Fruit fly (Drosophila melanogaster) whole organism, embryonic: ENCODE data around the gene CG10602.

Experiments used
- Abd-B ChIP-seq: fragments of 200-800 bp; sonication (Bioruptor generic); optimal IDR thresholded peaks from 2 replicates; lab custom pipeline; 2018; ENCODE audit warnings: missing biosample characterization, mild to moderate bottlenecking, missing genetic modification characterization, moderate library complexity
- C15 ChIP-seq: fragments of 200-800 bp; sonication (Bioruptor generic); IDR thresholded peaks from 3 replicates; pipeline ENCODE4 v1.3.6; 2022; ENCODE audit warnings: missing biosample characterization, missing genetic modification characterization
- CG10274 ChIP-seq: fragments of 200-800 bp; sonication (Bioruptor generic); optimal IDR thresholded peaks from 3 replicates; lab custom pipeline; 2017; ENCODE audit warnings: missing biosample characterization, mild to moderate bottlenecking, missing genetic modification characterization
- CG13296 ChIP-seq: fragments of 200-800 bp; sonication (Bioruptor generic); optimal IDR thresholded peaks from 3 replicates; lab custom pipeline; 2018; ENCODE audit warnings: missing biosample characterization, mild to moderate bottlenecking, missing genetic modification characterization
- CG13424 ChIP-seq: fragments of 200-800 bp; sonication (Bioruptor generic); optimal IDR thresholded peaks from 2 replicates; lab custom pipeline; 2019; ENCODE audit warnings: missing biosample characterization, mild to moderate bottlenecking, missing genetic modification characterization, moderate library complexity
- CG14441 ChIP-seq: fragments of 200-800 bp; sonication (Bioruptor generic); IDR thresholded peaks from 2 replicates; pipeline ENCODE4 v1.3.6; 2022; ENCODE audit warnings: missing biosample characterization, missing genetic modification characterization
- CG15514 ChIP-seq: fragments of 200-800 bp; sonication (Bioruptor generic); optimal IDR thresholded peaks from 3 replicates; lab custom pipeline; 2017; ENCODE audit warnings: missing biosample characterization, missing genetic modification characterization, mild to moderate bottlenecking, moderate library complexity, missing genetic modification reagents
- CG17912 ChIP-seq: fragments of 200-800 bp; sonication (Bioruptor generic); optimal IDR thresholded peaks from 2 replicates; lab custom pipeline; 2018; ENCODE audit warnings: missing biosample characterization, mild to moderate bottlenecking, missing genetic modification characterization
- CG2875 ChIP-seq: fragments of 200-800 bp; sonication (Bioruptor generic); optimal IDR thresholded peaks from 2 replicates; lab custom pipeline; 2017; ENCODE audit warnings: missing biosample characterization, mild to moderate bottlenecking, missing genetic modification characterization, missing genetic modification reagents
- CG3281 ChIP-seq: fragments of 200-800 bp; sonication (Bioruptor generic); optimal IDR thresholded peaks from 3 replicates; lab custom pipeline; 2017; ENCODE audit warnings: missing biosample characterization, mild to moderate bottlenecking, missing genetic modification characterization
- CG3726 ChIP-seq: fragments of 200-800 bp; sonication (Bioruptor generic); IDR thresholded peaks from 3 replicates; pipeline ENCODE4, ENCODE4 v1.3.6; 2022; ENCODE audit warnings: missing biosample characterization, missing genetic modification characterization
- CG43689 ChIP-seq: fragments of 200-800 bp; sonication (Bioruptor generic); IDR thresholded peaks from 2 replicates; pipeline ENCODE4 v1.3.6; 2022; ENCODE audit warnings: missing biosample characterization, missing genetic modification characterization
- CG5245 ChIP-seq: fragments of 200-800 bp; sonication (Bioruptor generic); optimal IDR thresholded peaks from 3 replicates; lab custom pipeline; 2016; ENCODE audit warnings: missing biosample characterization, missing genetic modification characterization
- CG7357 ChIP-seq: fragments of 200-800 bp; sonication (Bioruptor generic); IDR thresholded peaks from 3 replicates; pipeline ENCODE4 v1.3.6; 2022; ENCODE audit warnings: missing biosample characterization, missing genetic modification characterization
- CG8944 ChIP-seq: fragments of 200-800 bp; sonication (Bioruptor generic); optimal IDR thresholded peaks from 3 replicates; lab custom pipeline; 2016; ENCODE audit warnings: missing biosample characterization, missing genetic modification characterization
- CG9797 ChIP-seq: fragments of 200-800 bp; sonication (Bioruptor generic); optimal IDR thresholded peaks from 3 replicates; lab custom pipeline; 2018; ENCODE audit warnings: missing biosample characterization, mild to moderate bottlenecking, missing genetic modification characterization
- Chrac-16 ChIP-seq: fragments of 200-800 bp; sonication (Bioruptor generic); optimal IDR thresholded peaks from 3 replicates; lab custom pipeline; 2016; ENCODE audit warnings: missing biosample characterization, missing genetic modification characterization
- CoRest ChIP-seq: fragments of 200-800 bp; sonication (Bioruptor generic); optimal IDR thresholded peaks from 3 replicates; lab custom pipeline; 2018; ENCODE audit warnings: missing biosample characterization, mild to moderate bottlenecking, missing genetic modification characterization, moderate library complexity
- CrebB ChIP-seq: fragments of 200-800 bp; sonication (Bioruptor generic); optimal IDR thresholded peaks from 3 replicates; lab custom pipeline; 2018; ENCODE audit warnings: missing biosample characterization, mild to moderate bottlenecking, missing genetic modification characterization
- Dad ChIP-seq: fragments of 200-800 bp; sonication (Bioruptor generic); optimal IDR thresholded peaks from 3 replicates; lab custom pipeline; 2016; ENCODE audit warnings: missing biosample characterization, missing genetic modification characterization
- Dbx ChIP-seq: fragments of 200-800 bp; sonication (Bioruptor generic); IDR thresholded peaks from 3 replicates; pipeline ENCODE4 v1.3.6; 2022; ENCODE audit warnings: missing biosample characterization, missing genetic modification characterization
- Dek ChIP-seq: fragments of 200-800 bp; sonication (Bioruptor generic); optimal IDR thresholded peaks from 3 replicates; lab custom pipeline; 2019; ENCODE audit warnings: missing biosample characterization, mild to moderate bottlenecking, missing genetic modification characterization, moderate library complexity
- HLH3B ChIP-seq: fragments of 200-800 bp; sonication (Bioruptor generic); IDR thresholded peaks from 2 replicates; pipeline ENCODE4 v1.3.6; 2022; ENCODE audit warnings: missing biosample characterization, missing genetic modification characterization
- Hr78 ChIP-seq, 2 experiments: fragments of 200-800 bp in 1 of 2; fragments of >200 bp in 1 of 2; sonication (Bioruptor generic) in 1 of 2; optimal IDR thresholded peaks; 2 replicates each; lab custom pipeline; 2017 to 2019; ENCODE audit warnings: missing biosample characterization in 2 of 2, missing genetic modification characterization in 2 of 2, mild to moderate bottlenecking in 1 of 2, moderate library complexity in 1 of 2
- MTF-1 ChIP-seq: fragments of 200-800 bp; sonication (Bioruptor generic); optimal IDR thresholded peaks from 2 replicates; lab custom pipeline; 2018; ENCODE audit warnings: missing biosample characterization, mild to moderate bottlenecking, missing genetic modification characterization, borderline replicate concordance
- Rfx ChIP-seq: fragments of 200-800 bp; sonication (Bioruptor generic); IDR thresholded peaks from 2 replicates; pipeline ENCODE4 v1.3.6; 2022; ENCODE audit warnings: missing biosample characterization, missing genetic modification characterization
- Stat92E ChIP-seq, 3 experiments: fragments of >200 bp in 2 of 3; fragments of 200-800 bp in 1 of 3; sonication (Bioruptor generic) in 1 of 3; optimal IDR thresholded peaks; 2 replicates each; lab custom pipeline; 2017 to 2019; ENCODE audit warnings: missing biosample characterization in 3 of 3, missing genetic modification characterization in 3 of 3, mild to moderate bottlenecking in 1 of 3, moderate library complexity in 1 of 3
- aop ChIP-seq: fragments of 200-800 bp; sonication (Bioruptor generic); IDR thresholded peaks from 2 replicates; pipeline ENCODE4 v1.3.6; 2022; ENCODE audit warnings: missing biosample characterization, missing genetic modification characterization
- ap ChIP-seq: fragments of 200-800 bp; sonication (Bioruptor generic); IDR thresholded peaks from 2 replicates; pipeline ENCODE4 v1.3.6; 2022; ENCODE audit warnings: missing biosample characterization, missing genetic modification characterization
- da ChIP-seq: fragments of 200-800 bp; sonication (Bioruptor generic); optimal IDR thresholded peaks from 2 replicates; lab custom pipeline; 2016; ENCODE audit warnings: missing biosample characterization, missing genetic modification characterization
- danr ChIP-seq: fragments of 200-800 bp; sonication (Bioruptor generic); IDR thresholded peaks from 2 replicates; pipeline ENCODE4 v1.3.6; 2022; ENCODE audit warnings: missing biosample characterization, missing genetic modification characterization
- dpn ChIP-seq, 2 experiments: fragments of 200-800 bp; sonication (Bioruptor generic); optimal IDR thresholded peaks; 3 replicates each; lab custom pipeline; 2016; ENCODE audit warnings: missing biosample characterization in 2 of 2, missing genetic modification characterization in 2 of 2
- ewg ChIP-seq: fragments of 200-800 bp; sonication (Bioruptor generic); optimal IDR thresholded peaks from 3 replicates; lab custom pipeline; 2017; ENCODE audit warnings: mild to moderate bottlenecking, missing biosample characterization, missing genetic modification reagents, missing genetic modification characterization
- fu2 ChIP-seq: fragments of 200-800 bp; sonication (Bioruptor generic); optimal IDR thresholded peaks from 2 replicates; lab custom pipeline; 2016; ENCODE audit warnings: missing biosample characterization, missing genetic modification characterization
- gro ChIP-seq: fragments of 200-800 bp; sonication (Bioruptor generic); optimal IDR thresholded peaks from 2 replicates; lab custom pipeline; 2016; ENCODE audit warnings: missing biosample characterization, missing genetic modification characterization
- hbn ChIP-seq: fragments of 200-800 bp; sonication (Bioruptor generic); IDR thresholded peaks from 2 replicates; pipeline ENCODE4 v1.3.6; 2022; ENCODE audit warnings: missing biosample characterization, missing genetic modification characterization; ENCODE audit not compliant: partially characterized antibody
- lmd ChIP-seq: fragments of 200-800 bp; sonication (Bioruptor generic); IDR thresholded peaks from 2 replicates; pipeline ENCODE4 v1.3.6; 2022; ENCODE audit warnings: missing biosample characterization, missing genetic modification characterization
- lov ChIP-seq, 2 experiments: fragments of 200-800 bp in 1 of 2; fragments of >200 bp in 1 of 2; sonication (Bioruptor generic) in 1 of 2; IDR thresholded peaks in 1 of 2; optimal IDR thresholded peaks in 1 of 2; 2 replicates in 1 of 2; 3 replicates in 1 of 2; pipeline versions ENCODE4 v1.3.6 to Lab custom; 2017 to 2022; ENCODE audit warnings: missing biosample characterization in 1 of 2, missing genetic modification characterization in 1 of 2
- maf-S ChIP-seq: fragments of 200-800 bp; sonication (Bioruptor generic); optimal IDR thresholded peaks from 2 replicates; lab custom pipeline; 2016; ENCODE audit warnings: missing biosample characterization, missing genetic modification characterization
- mld ChIP-seq: fragments of 200-800 bp; sonication (Bioruptor generic); IDR thresholded peaks from 3 replicates; pipeline ENCODE4 v1.3.6; 2022; ENCODE audit warnings: missing biosample characterization, missing genetic modification characterization; ENCODE audit not compliant: partially characterized antibody
- odd ChIP-seq: fragments of 200-800 bp; sonication (Bioruptor generic); optimal IDR thresholded peaks from 2 replicates; lab custom pipeline; 2017; ENCODE audit warnings: missing biosample characterization, mild to moderate bottlenecking, missing genetic modification characterization
- p53 ChIP-seq: fragments of 200-800 bp; sonication (Bioruptor generic); optimal IDR thresholded peaks from 2 replicates; lab custom pipeline; 2016; ENCODE audit warnings: missing biosample characterization, missing genetic modification characterization
- pita ChIP-seq: fragments of 200-800 bp; sonication (Bioruptor generic); optimal IDR thresholded peaks from 2 replicates; lab custom pipeline; 2017; ENCODE audit warnings: missing biosample characterization, mild to moderate bottlenecking, missing genetic modification characterization
- rib ChIP-seq: fragments of 200-800 bp; sonication (Bioruptor generic); IDR thresholded peaks from 2 replicates; pipeline ENCODE4 v1.3.6; 2022; ENCODE audit warnings: missing biosample characterization, missing genetic modification characterization
- scrt ChIP-seq: fragments of 200-800 bp; sonication (Bioruptor generic); optimal IDR thresholded peaks from 2 replicates; lab custom pipeline; 2018; ENCODE audit warnings: missing biosample characterization, mild to moderate bottlenecking, missing genetic modification characterization, moderate library complexity
- shn ChIP-seq: fragments of 200-800 bp; sonication (Bioruptor generic); optimal IDR thresholded peaks from 3 replicates; lab custom pipeline; 2016; ENCODE audit warnings: missing biosample characterization, missing genetic modification characterization
- tna ChIP-seq: fragments of 200-800 bp; sonication (Bioruptor generic); IDR thresholded peaks from 2 replicates; pipeline ENCODE4 v1.3.6; 2022; ENCODE audit warnings: missing biosample characterization, missing genetic modification characterization; ENCODE audit not compliant: partially characterized antibody
- ttk ChIP-seq: fragments of 200-800 bp; sonication (Bioruptor generic); IDR thresholded peaks from 2 replicates; pipeline ENCODE4 v2.1.2; 2022; ENCODE audit warnings: missing biosample characterization, missing genetic modification characterization
- tup ChIP-seq: fragments of 200-800 bp; sonication (Bioruptor generic); optimal IDR thresholded peaks from 2 replicates; lab custom pipeline; 2016; ENCODE audit warnings: missing biosample characterization, mild to moderate bottlenecking, missing genetic modification characterization, moderate library complexity

The CG10602 gene

dm6 chr2L:18881014-18881660 lies 22.1 kb upstream of the CG10602 start, which contains the start of gene tup (continued):
- TF ChIP-seq CG17912 (GFP tag; lab: Kevin White, UChicago), result no peak
- no peak for TF ChIP-seq CG13424 (tag; lab: Kevin White, UChicago)
- no peak for TF ChIP-seq CG7357 (GFP tag; lab: Robert Waterston, UW)
- TF ChIP-seq CG10274, result no peak
- TF ChIP-seq mld, result no peak
- no peak for TF ChIP-seq CG9797
- peak; percentile 11 for TF ChIP-seq da (GFP tag; lab: Kevin White, UChicago)
- TF ChIP-seq aop, result peak; percentile 44; the same call in 1 of the 2 replicates
- TF ChIP-seq CG13296 (GFP tag; lab: Kevin White, UChicago), result no peak
- TF ChIP-seq rib, result no peak
- TF ChIP-seq ttk (GFP tag; lab: Robert Waterston, UW), result peak; percentile 85
- no peak for TF ChIP-seq Hr78 (GFP tag; optimal IDR thresholded peaks at IDR 0.05; lab: Kevin White, UChicago)
- no peak for TF ChIP-seq Chrac-16
- no peak for TF ChIP-seq Abd-B (GFP tag; lab: Kevin White, UChicago)
- TF ChIP-seq shn (GFP tag; lab: Kevin White, UChicago), result no peak
- 0 out of 2 replicates have a peak, but pooled peaks have one; percentile 22 for TF ChIP-seq Rfx
- TF ChIP-seq CG3726, result no peak
- no peak for TF ChIP-seq odd (GFP tag; lab: Kevin White, UChicago)
- no peak for TF ChIP-seq fu2 (GFP tag; lab: Kevin White, UChicago)
- TF ChIP-seq CG3281 (GFP tag; lab: Kevin White, UChicago), result no peak
- no peak for TF ChIP-seq CG43689
- peak; percentile 51 for TF ChIP-seq scrt (GFP tag; lab: Kevin White, UChicago)
- peak; percentile 73 for TF ChIP-seq CG15514 (GFP tag; lab: Kevin White, UChicago)
- peak in 1 of 3 experiments; percentile 61 for TF ChIP-seq Stat92E (GFP tag; optimal IDR thresholded peaks at IDR 0.05; lab: Kevin White, UChicago)
- TF ChIP-seq gro (GFP tag; lab: Kevin White, UChicago), result no peak
- no peak for TF ChIP-seq dpn (GFP tag; optimal IDR thresholded peaks at IDR 0.05; lab: Kevin White, UChicago)
- TF ChIP-seq CG5245 (GFP tag; lab: Kevin White, UChicago), result no peak
- no peak for TF ChIP-seq Dbx (GFP tag; lab: Robert Waterston, UW)
- TF ChIP-seq CG2875 (GFP tag; lab: Kevin White, UChicago), result no peak
- TF ChIP-seq lov (optimal IDR thresholded peaks at IDR 0.05; lab: Kevin White, UChicago), result no peak
- TF ChIP-seq lov (GFP tag; IDR thresholded peaks at IDR 0.05; lab: Robert Waterston, UW), result 0 out of 3 replicates have a peak, but pooled peaks have one; percentile 63
- TF ChIP-seq tna (GFP tag; lab: Robert Waterston, UW), result no peak
- TF ChIP-seq MTF-1 (GFP tag; lab: Kevin White, UChicago), result no peak
- no peak for TF ChIP-seq pita (GFP tag; lab: Kevin White, UChicago)
- TF ChIP-seq CrebB (tag; lab: Kevin White, UChicago), result peak; percentile 1
- no peak for TF ChIP-seq ap (GFP tag; lab: Robert Waterston, UW)
- no peak for TF ChIP-seq maf-S (GFP tag; lab: Kevin White, UChicago)
- 0 out of 2 replicates have a peak, but pooled peaks have one; percentile 10 for TF ChIP-seq HLH3B (GFP tag; lab: Robert Waterston, UW)
- peak; percentile 98 for TF ChIP-seq ewg
- TF ChIP-seq Dek, result no peak
- no peak for TF ChIP-seq hbn (GFP tag; lab: Robert Waterston, UW)
- TF ChIP-seq CG14441 (GFP tag; lab: Robert Waterston, UW), result no peak
- TF ChIP-seq CG8944 (GFP tag; lab: Kevin White, UChicago), result no peak
- TF ChIP-seq CoRest (tag; lab: Kevin White, UChicago), result peak; percentile 75
- no peak for TF ChIP-seq Dad (GFP tag; lab: Kevin White, UChicago)
- no peak for TF ChIP-seq tup (GFP tag; lab: Kevin White, UChicago)
- no peak for TF ChIP-seq C15 (GFP tag; lab: Robert Waterston, UW)
- no peak for TF ChIP-seq lmd
- no peak for TF ChIP-seq p53 (GFP tag; lab: Kevin White, UChicago)
- TF ChIP-seq danr (GFP tag; lab: Robert Waterston, UW), result no peak
